Worm (Caenorhabditis elegans) whole organism, L4 larva: ENCODE data around the gene ZC250.5.

Source experiments
- D1046.2 ChIP-seq: fragments of 200-800 bp; sonication (Bioruptor generic); IDR thresholded peaks from 2 replicates; pipeline ENCODE4 v1.3.6; 2022; ENCODE audit warnings: missing genetic modification characterization, missing compliant biosample characterization
- F26F4.8 ChIP-seq: fragments of 200-800 bp; sonication (Bioruptor generic); conservative IDR thresholded peaks from 2 replicates; pipeline ENCODE4 v1.3.6; 2022; ENCODE audit warnings: missing genetic modification characterization, missing compliant biosample characterization
- F37D6.2 ChIP-seq: sonication (generic microtip); optimal IDR thresholded peaks from 2 replicates; lab custom pipeline; 2016; ENCODE audit warnings: mild to moderate bottlenecking, missing genetic modification characterization, missing compliant biosample characterization
- F49E8.2 ChIP-seq: sonication (generic microtip); optimal IDR thresholded peaks from 2 replicates; lab custom pipeline; 2016; ENCODE audit warnings: missing compliant biosample characterization, mild to moderate bottlenecking, missing genetic modification characterization, borderline replicate concordance
- T20F7.1 ChIP-seq: fragments of 200-800 bp; sonication (Bioruptor generic); optimal IDR thresholded peaks from 2 replicates; lab custom pipeline; 2018; ENCODE audit warnings: mild to moderate bottlenecking, missing genetic modification characterization, missing compliant biosample characterization
- Y48G9A.11 ChIP-seq: fragments of 200-800 bp; sonication (Bioruptor generic); IDR thresholded peaks from 2 replicates; pipeline ENCODE4 v1.3.6; 2022; ENCODE audit warnings: missing genetic modification reagents, missing genetic modification characterization, missing compliant biosample characterization
- Y5F2A.4 ChIP-seq: fragments of 200-800 bp; sonication (Bioruptor generic); optimal IDR thresholded peaks from 2 replicates; lab custom pipeline; 2018; ENCODE audit warnings: mild to moderate bottlenecking, missing genetic modification characterization, missing compliant biosample characterization
- Y75B8A.6 ChIP-seq: fragments of 200-800 bp; sonication (Bioruptor generic); IDR thresholded peaks from 2 replicates; pipeline ENCODE4 v1.3.6; 2022; ENCODE audit warnings: missing genetic modification reagents, missing genetic modification characterization, missing compliant biosample characterization
- ZK546.5 ChIP-seq, 2 experiments: sonication (generic microtip); optimal IDR thresholded peaks; 2 replicates each; lab custom pipeline; 2017; ENCODE audit warnings: missing biosample characterization in 2 of 2, missing genetic modification characterization in 2 of 2
- aha-1 ChIP-seq: fragments of 150-350 bp; peaks from one replicate; lab custom pipeline; 2014; ENCODE audit warnings: missing biosample characterization, missing genetic modification characterization
- attf-4 ChIP-seq: sonication (generic microtip); optimal IDR thresholded peaks from 3 replicates; lab custom pipeline; 2017; ENCODE audit warnings: missing biosample characterization, missing genetic modification characterization
- ceh-20 ChIP-seq: fragments of 200-800 bp; sonication (Bioruptor generic); IDR thresholded peaks from 2 replicates; pipeline ENCODE4 v1.3.6; 2022; ENCODE audit warnings: missing genetic modification reagents, missing genetic modification characterization, missing compliant biosample characterization
- ces-1 ChIP-seq: fragments of 150-350 bp; sonication (generic microtip); optimal IDR thresholded peaks from 4 replicates; lab custom pipeline; 2014; ENCODE audit warnings: missing biosample characterization, missing genetic modification reagents, missing genetic modification characterization
- ctbp-1 ChIP-seq: fragments of 200-800 bp; sonication (Bioruptor generic); IDR thresholded peaks from 2 replicates; pipeline ENCODE4 v1.3.6; 2022; ENCODE audit warnings: missing genetic modification reagents, missing genetic modification characterization, missing compliant biosample characterization
- daf-12 ChIP-seq: fragments of 150-350 bp; optimal IDR thresholded peaks from 2 replicates; lab custom pipeline; 2014; ENCODE audit warnings: missing biosample characterization, missing genetic modification reagents, missing genetic modification characterization
- daf-16 ChIP-seq, 3 experiments: sonication (generic microtip); optimal IDR thresholded peaks; 2 replicates each; lab custom pipeline; 2016 to 2017; ENCODE audit warnings: missing genetic modification characterization in 3 of 3, missing genetic modification reagents in 3 of 3, mild to moderate bottlenecking in 2 of 3, missing compliant biosample characterization in 2 of 3, missing biosample characterization in 1 of 3, moderate library complexity in 1 of 3
- dmd-6 ChIP-seq: fragments of 200-800 bp; sonication (Bioruptor generic); IDR thresholded peaks from 2 replicates; pipeline ENCODE4 v1.3.6; 2022; ENCODE audit warnings: missing genetic modification reagents, missing genetic modification characterization, missing compliant biosample characterization
- dmd-8 ChIP-seq: fragments of 200-800 bp; sonication (Bioruptor generic); IDR thresholded peaks from 2 replicates; pipeline ENCODE4 v1.3.6; 2022; ENCODE audit warnings: missing genetic modification characterization, missing compliant biosample characterization
- dve-1 ChIP-seq: sonication (generic microtip); optimal IDR thresholded peaks from 2 replicates; lab custom pipeline; 2017; ENCODE audit warnings: antibody characterized with exemption, mild to moderate bottlenecking, missing genetic modification characterization, missing compliant biosample characterization; ENCODE audit not compliant: insufficient read depth
- egl-43 ChIP-seq: fragments of 200-800 bp; sonication (Bioruptor generic); IDR thresholded peaks from 2 replicates; pipeline ENCODE4 v1.3.6; 2022; ENCODE audit warnings: missing genetic modification reagents, missing genetic modification characterization, missing compliant biosample characterization
- gei-8 ChIP-seq: fragments of 200-800 bp; sonication (Bioruptor generic); optimal IDR thresholded peaks from 2 replicates; lab custom pipeline; 2018; ENCODE audit warnings: mild to moderate bottlenecking, missing genetic modification characterization, missing compliant biosample characterization
- jun-1 ChIP-seq: fragments of 150-350 bp; optimal IDR thresholded peaks from 2 replicates; lab custom pipeline; 2014; ENCODE audit warnings: missing biosample characterization, missing genetic modification reagents, missing genetic modification characterization
- lin-1 ChIP-seq: fragments of 200-800 bp; sonication (Bioruptor generic); IDR thresholded peaks from 2 replicates; pipeline ENCODE4 v1.3.6; 2022; ENCODE audit warnings: missing genetic modification reagents, missing genetic modification characterization, missing compliant biosample characterization
- lin-13 ChIP-seq: fragments of 150-350 bp; optimal IDR thresholded peaks from 2 replicates; lab custom pipeline; 2014; ENCODE audit warnings: missing biosample characterization, missing genetic modification reagents, missing genetic modification characterization
- lin-29 ChIP-seq: fragments of 200-800 bp; sonication (Bioruptor generic); IDR thresholded peaks from 2 replicates; pipeline ENCODE4 v1.3.6; 2022; ENCODE audit warnings: missing genetic modification reagents, missing genetic modification characterization, missing compliant biosample characterization
- lin-38 ChIP-seq: fragments of 200-800 bp; sonication (Bioruptor generic); IDR thresholded peaks from 2 replicates; pipeline ENCODE4 v1.3.6; 2022; ENCODE audit warnings: missing genetic modification reagents, missing genetic modification characterization, missing compliant biosample characterization
- lsy-2 ChIP-seq, 2 experiments: fragments of 150-350 bp in 1 of 2; sonication (generic microtip) in 1 of 2; optimal IDR thresholded peaks; 2 replicates each; lab custom pipeline; 2014 to 2017; ENCODE audit warnings: missing biosample characterization in 2 of 2, missing genetic modification characterization in 2 of 2
- mdl-1 ChIP-seq, 2 experiments: fragments of 150-350 bp in 1 of 2; sonication (generic microtip) in 1 of 2; optimal IDR thresholded peaks; 2 replicates each; lab custom pipeline; 2014 to 2017; ENCODE audit warnings: missing biosample characterization in 2 of 2, missing genetic modification characterization in 2 of 2
- mes-2 ChIP-seq: sonication (generic microtip); optimal IDR thresholded peaks from 2 replicates; lab custom pipeline; 2016; ENCODE audit warnings: missing genotype, mild to moderate bottlenecking, missing genetic modification characterization, missing compliant biosample characterization; ENCODE audit not compliant: poor library complexity, severe bottlenecking
- mxl-2 ChIP-seq: fragments of 200-800 bp; sonication (Bioruptor generic); conservative IDR thresholded peaks from 2 replicates; pipeline ENCODE4 v1.3.6; 2022; ENCODE audit warnings: missing genetic modification reagents, missing genetic modification characterization, missing compliant biosample characterization
- mxl-3 ChIP-seq: fragments of 200-800 bp; sonication (Bioruptor generic); optimal IDR thresholded peaks from 2 replicates; lab custom pipeline; 2018; ENCODE audit warnings: mild to moderate bottlenecking, missing genetic modification characterization, missing compliant biosample characterization
- nhr-28 ChIP-seq: fragments of 150-350 bp; optimal IDR thresholded peaks from 2 replicates; lab custom pipeline; 2014; ENCODE audit warnings: missing biosample characterization, missing genetic modification characterization
- nhr-41 ChIP-seq: fragments of 200-800 bp; sonication (Bioruptor generic); IDR thresholded peaks from 2 replicates; pipeline ENCODE4 v1.3.6; 2022; ENCODE audit warnings: missing genetic modification reagents, missing genetic modification characterization, missing compliant biosample characterization
- nhr-42 ChIP-seq: fragments of 200-800 bp; sonication (Bioruptor generic); IDR thresholded peaks from 2 replicates; pipeline ENCODE4 v1.3.6; 2022; ENCODE audit warnings: missing genetic modification characterization, missing compliant biosample characterization
- nhr-48 ChIP-seq: sonication (generic microtip); optimal IDR thresholded peaks from 2 replicates; lab custom pipeline; 2016; ENCODE audit warnings: mild to moderate bottlenecking, missing genetic modification characterization, missing compliant biosample characterization
- nhr-77 ChIP-seq: fragments of 150-350 bp; optimal IDR thresholded peaks from 2 replicates; lab custom pipeline; 2014; ENCODE audit warnings: missing biosample characterization, missing genetic modification characterization
- pqm-1 ChIP-seq: sonication (generic microtip); optimal IDR thresholded peaks from 2 replicates; lab custom pipeline; 2017; ENCODE audit warnings: missing biosample characterization, missing genetic modification characterization
- saeg-2 ChIP-seq: fragments of 200-800 bp; sonication (Bioruptor generic); IDR thresholded peaks from 2 replicates; pipeline ENCODE4 v1.3.6; 2022; ENCODE audit warnings: missing genetic modification reagents, missing genetic modification characterization, missing compliant biosample characterization
- sdz-12 ChIP-seq: fragments of 200-800 bp; sonication (Bioruptor generic); optimal IDR thresholded peaks from 2 replicates; lab custom pipeline; 2018; ENCODE audit warnings: mild to moderate bottlenecking, missing genetic modification characterization, missing compliant biosample characterization
- spr-3 ChIP-seq: fragments of 200-800 bp; sonication (Bioruptor generic); optimal IDR thresholded peaks from 2 replicates; lab custom pipeline; 2018; ENCODE audit warnings: mild to moderate bottlenecking, missing genetic modification characterization, missing compliant biosample characterization
- tra-1 ChIP-seq: fragments of 200-800 bp; sonication (Bioruptor generic); IDR thresholded peaks from 2 replicates; pipeline ENCODE4 v1.3.6; 2022; ENCODE audit warnings: missing genetic modification reagents, missing genetic modification characterization, missing compliant biosample characterization
- unc-130 ChIP-seq: sonication (generic microtip); optimal IDR thresholded peaks from 2 replicates; lab custom pipeline; 2016; ENCODE audit warnings: missing genetic modification reagents, missing genetic modification characterization, missing compliant biosample characterization
- unc-39 ChIP-seq: sonication (generic microtip); optimal IDR thresholded peaks from 2 replicates; lab custom pipeline; 2017; ENCODE audit warnings: missing biosample characterization, missing genetic modification characterization
- unc-62 ChIP-seq, 3 experiments: fragments of 150-350 bp in 1 of 3; sonication (generic microtip); optimal IDR thresholded peaks in 2 of 3; peaks in 1 of 3; 1 replicate in 1 of 3; 2 replicates in 2 of 3; lab custom pipeline; 2014 to 2017; ENCODE audit warnings: missing biosample characterization in 3 of 3, missing genetic modification characterization in 3 of 3, missing genetic modification reagents in 3 of 3, missing genotype in 1 of 3
- zag-1 ChIP-seq: fragments of 150-350 bp; optimal IDR thresholded peaks from 2 replicates; lab custom pipeline; 2014; ENCODE audit warnings: missing biosample characterization, missing genetic modification characterization
- zip-11 ChIP-seq: fragments of 200-800 bp; sonication (Bioruptor generic); IDR thresholded peaks from 2 replicates; pipeline ENCODE4 v1.3.6; 2022; ENCODE audit warnings: missing genetic modification characterization, missing compliant biosample characterization

Gene ZC250.5

DNA sequence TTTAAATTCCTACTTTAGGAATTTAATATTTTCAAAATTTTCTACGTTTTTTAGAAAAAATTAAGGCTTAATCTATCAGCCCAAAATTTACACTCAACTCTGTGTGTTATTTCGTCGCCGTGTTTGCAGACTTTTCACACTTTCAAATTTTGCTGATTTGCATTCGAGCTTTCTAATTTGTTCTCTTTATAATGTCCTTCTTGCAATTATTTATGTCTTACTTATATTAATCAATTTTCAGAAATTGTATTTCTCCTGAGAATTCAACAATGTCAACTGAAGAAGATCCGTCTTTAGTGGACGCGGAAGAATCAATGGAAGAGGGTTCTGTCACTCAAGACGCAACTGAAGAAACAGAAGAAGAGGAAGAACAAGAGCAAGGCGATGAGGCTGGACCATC lies 21.0 kb downstream of the ZC250.5 start, which contains the start of gene let-418:
let-418 (plus strand) TSS at position 242 of the 400 bp plus-strand sequence.
- TF ChIP-seq aha-1 (tag; lab: Kevin White, UChicago): peak; percentile 80
- no peak for TF ChIP-seq unc-130 (GFP tag; lab: Kevin White, UChicago)

DNA sequence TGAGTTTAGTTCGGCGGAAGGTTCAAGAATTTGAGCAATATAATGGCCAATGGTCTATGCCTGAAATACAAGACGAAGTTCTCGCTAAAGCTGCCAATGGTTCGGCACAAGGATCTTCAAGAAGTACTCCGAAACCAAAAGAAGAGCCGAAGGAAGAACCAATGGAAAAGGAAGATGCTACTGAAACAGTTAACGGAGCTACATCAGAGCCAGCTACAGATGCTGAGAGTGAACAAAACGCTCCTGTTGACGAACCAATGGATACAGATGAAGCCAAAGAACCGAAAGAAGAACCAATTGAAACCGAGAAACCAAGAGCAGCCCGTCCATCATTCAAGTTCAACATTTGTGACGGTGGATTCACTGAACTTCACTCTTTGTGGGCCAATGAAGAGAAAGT lies 25.7 kb downstream of the ZC250.5 start:
- TF ChIP-seq mdl-1 (tag; optimal IDR thresholded peaks at IDR 0.05; lab: Kevin White, UChicago) (no peak), unc-62 (GFP tag; optimal IDR thresholded peaks at IDR 0.05 in 1 of 2; lab: Kevin White, UChicago) (peak in 1 of 2 experiments; percentile 95), unc-62 (tag; optimal IDR thresholded peaks at IDR 0.05; lab: Kevin White, UChicago) (no peak)

DNA sequence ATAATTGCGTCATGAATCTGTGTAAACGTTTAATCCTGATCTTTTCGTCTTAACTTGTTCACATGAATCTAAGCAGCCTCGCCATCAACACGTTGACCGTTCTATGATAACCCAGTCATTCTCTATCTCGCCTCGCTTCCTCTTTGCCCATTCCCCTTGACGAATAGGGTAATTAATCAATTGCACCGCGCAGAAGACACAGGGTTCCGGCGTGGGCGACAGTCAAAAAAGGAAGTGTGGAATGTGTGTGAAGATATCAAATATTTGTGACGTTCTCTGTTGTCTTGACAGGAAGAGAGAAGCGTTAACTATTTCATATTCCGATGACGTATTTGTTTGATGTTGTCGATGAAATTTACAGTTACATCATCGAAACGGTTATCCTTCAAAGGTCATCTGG lies 27.2 kb downstream of the ZC250.5 start:
- TF ChIP-seq F49E8.2 (tag; lab: Kevin White, UChicago): no peak
- no peak for TF ChIP-seq ctbp-1
- TF ChIP-seq jun-1: no peak
- peak; percentile 19; the same call in 1 of the 2 replicates for TF ChIP-seq tra-1 (GFP tag; lab: Robert Waterston, UW)
- TF ChIP-seq Y5F2A.4 (GFP tag; lab: Kevin White, UChicago): no peak
- no peak for TF ChIP-seq egl-43 (GFP tag; lab: Robert Waterston, UW)
- peak; percentile 89 for TF ChIP-seq nhr-48 (tag; lab: Kevin White, UChicago)
- no peak for TF ChIP-seq ces-1
- no peak for TF ChIP-seq nhr-41 (GFP tag; lab: Robert Waterston, UW)
- no peak for TF ChIP-seq unc-130 (GFP tag; lab: Kevin White, UChicago)
- TF ChIP-seq daf-16 (GFP tag; optimal IDR thresholded peaks at IDR 0.05; lab: Kevin White, UChicago): no peak
- no peak for TF ChIP-seq daf-16 (tag; optimal IDR thresholded peaks at IDR 0.05; lab: Kevin White, UChicago)
- no peak for TF ChIP-seq pqm-1
- TF ChIP-seq attf-4 (tag; lab: Kevin White, UChicago): no peak
- no peak for TF ChIP-seq unc-39 (tag; lab: Kevin White, UChicago)
- no peak for TF ChIP-seq F26F4.8
- TF ChIP-seq mxl-3 (GFP tag; lab: Kevin White, UChicago): peak; percentile 99
- no peak for TF ChIP-seq lin-13 (GFP tag; lab: Kevin White, UChicago)
- TF ChIP-seq zip-11 (GFP tag; lab: Robert Waterston, UW): no peak
- TF ChIP-seq ZK546.5 (tag; optimal IDR thresholded peaks at IDR 0.05; lab: Kevin White, UChicago): no peak
- no peak for TF ChIP-seq T20F7.1 (GFP tag; lab: Kevin White, UChicago)
- no peak; the same call in 1 of the 2 replicates for TF ChIP-seq lin-38 (GFP tag; lab: Robert Waterston, UW)
- TF ChIP-seq nhr-42 (GFP tag; lab: Robert Waterston, UW): no peak
- peak; percentile 20; the same call in 1 of the 2 replicates for TF ChIP-seq dmd-6 (GFP tag; lab: Robert Waterston, UW)
- TF ChIP-seq zag-1 (tag; lab: Kevin White, UChicago): no peak
- peak; percentile 19 for TF ChIP-seq dve-1 (tag; lab: Kevin White, UChicago)
- no peak for TF ChIP-seq gei-8
- TF ChIP-seq spr-3 (GFP tag; lab: Kevin White, UChicago): no peak
- TF ChIP-seq mxl-2: no peak
- TF ChIP-seq dmd-8 (GFP tag; lab: Robert Waterston, UW): no peak
- peak in 1 of 2 experiments; percentile 99 for TF ChIP-seq unc-62 (GFP tag; optimal IDR thresholded peaks at IDR 0.05 in 1 of 2; lab: Kevin White, UChicago)
- no peak for TF ChIP-seq unc-62 (tag; optimal IDR thresholded peaks at IDR 0.05; lab: Kevin White, UChicago)
- no peak for TF ChIP-seq F37D6.2 (tag; lab: Kevin White, UChicago)
- TF ChIP-seq saeg-2 (GFP tag; lab: Robert Waterston, UW): no peak
- TF ChIP-seq Y48G9A.11: no peak
- TF ChIP-seq mes-2 (tag; lab: Kevin White, UChicago): no peak
- peak; percentile 63; the same call in 1 of the 2 replicates for TF ChIP-seq ceh-20 (GFP tag; lab: Robert Waterston, UW)
- no peak for TF ChIP-seq nhr-77 (tag; lab: Kevin White, UChicago)
- no peak for TF ChIP-seq Y75B8A.6
- no peak for TF ChIP-seq D1046.2 (GFP tag; lab: Robert Waterston, UW)
- TF ChIP-seq lsy-2 (tag; optimal IDR thresholded peaks at IDR 0.05; lab: Kevin White, UChicago): no peak
- TF ChIP-seq lin-1 (GFP tag; lab: Robert Waterston, UW): no peak
- no peak for TF ChIP-seq sdz-12 (GFP tag; lab: Kevin White, UChicago)
- no peak for TF ChIP-seq daf-12 (tag; lab: Kevin White, UChicago)
- TF ChIP-seq lin-29 (GFP tag; lab: Robert Waterston, UW): no peak
- peak; percentile 85 for TF ChIP-seq nhr-28 (tag; lab: Kevin White, UChicago)
